Worm (Caenorhabditis elegans) whole organism, L4 larva: ENCODE measurements around the gene T22E5.6.

Source experiments
- F26F4.8 ChIP-seq: fragments of 200-800 bp; sonication (Bioruptor generic); conservative IDR thresholded peaks from 2 replicates; pipeline ENCODE4 v1.3.6; 2022; ENCODE audit warnings: missing genetic modification characterization, missing compliant biosample characterization
- Y105C5A.15 ChIP-seq: fragments of 200-800 bp; sonication (Bioruptor generic); IDR thresholded peaks from 2 replicates; pipeline ENCODE4 v1.3.6; 2022; ENCODE audit warnings: missing genetic modification characterization, missing compliant biosample characterization
- Y75B8A.6 ChIP-seq: fragments of 200-800 bp; sonication (Bioruptor generic); IDR thresholded peaks from 2 replicates; pipeline ENCODE4 v1.3.6; 2022; ENCODE audit warnings: missing genetic modification reagents, missing genetic modification characterization, missing compliant biosample characterization
- ZK337.2 ChIP-seq: fragments of 200-800 bp; sonication (Bioruptor generic); IDR thresholded peaks from 2 replicates; pipeline ENCODE4 v1.3.6; 2022; ENCODE audit warnings: missing genetic modification reagents, missing genetic modification characterization, missing compliant biosample characterization
- ZK546.5 ChIP-seq, 2 experiments: sonication (generic microtip); optimal IDR thresholded peaks; 2 replicates each; lab custom pipeline; 2017; ENCODE audit warnings: missing biosample characterization in 2 of 2, missing genetic modification characterization in 2 of 2
- aha-1 ChIP-seq: fragments of 150-350 bp; peaks from one replicate; lab custom pipeline; 2014; ENCODE audit warnings: missing biosample characterization, missing genetic modification characterization
- attf-4 ChIP-seq: sonication (generic microtip); optimal IDR thresholded peaks from 3 replicates; lab custom pipeline; 2017; ENCODE audit warnings: missing biosample characterization, missing genetic modification characterization
- ceh-20 ChIP-seq: fragments of 200-800 bp; sonication (Bioruptor generic); IDR thresholded peaks from 2 replicates; pipeline ENCODE4 v1.3.6; 2022; ENCODE audit warnings: missing genetic modification reagents, missing genetic modification characterization, missing compliant biosample characterization
- daf-12 ChIP-seq: fragments of 150-350 bp; optimal IDR thresholded peaks from 2 replicates; lab custom pipeline; 2014; ENCODE audit warnings: missing biosample characterization, missing genetic modification reagents, missing genetic modification characterization
- daf-8 ChIP-seq: fragments of 200-800 bp; sonication (Bioruptor generic); IDR thresholded peaks from 2 replicates; pipeline ENCODE4 v1.3.6; 2022; ENCODE audit warnings: missing genetic modification characterization, missing compliant biosample characterization
- duxl-1 ChIP-seq: sonication (generic microtip); optimal IDR thresholded peaks from 2 replicates; lab custom pipeline; 2016; ENCODE audit warnings: mild to moderate bottlenecking, missing genetic modification characterization, moderate library complexity, missing compliant biosample characterization; ENCODE audit not compliant: poor library complexity
- dve-1 ChIP-seq: sonication (generic microtip); optimal IDR thresholded peaks from 2 replicates; lab custom pipeline; 2017; ENCODE audit warnings: antibody characterized with exemption, mild to moderate bottlenecking, missing genetic modification characterization, missing compliant biosample characterization; ENCODE audit not compliant: insufficient read depth
- gei-8 ChIP-seq: fragments of 200-800 bp; sonication (Bioruptor generic); optimal IDR thresholded peaks from 2 replicates; lab custom pipeline; 2018; ENCODE audit warnings: mild to moderate bottlenecking, missing genetic modification characterization, missing compliant biosample characterization
- hlh-30 ChIP-seq: sonication (generic microtip); optimal IDR thresholded peaks from 2 replicates; lab custom pipeline; 2017; ENCODE audit warnings: antibody characterized with exemption, mild to moderate bottlenecking, missing genetic modification characterization, missing compliant biosample characterization; ENCODE audit not compliant: insufficient read depth
- lin-13 ChIP-seq: fragments of 150-350 bp; optimal IDR thresholded peaks from 2 replicates; lab custom pipeline; 2014; ENCODE audit warnings: missing biosample characterization, missing genetic modification reagents, missing genetic modification characterization
- lin-38 ChIP-seq: fragments of 200-800 bp; sonication (Bioruptor generic); IDR thresholded peaks from 2 replicates; pipeline ENCODE4 v1.3.6; 2022; ENCODE audit warnings: missing genetic modification reagents, missing genetic modification characterization, missing compliant biosample characterization
- lin-39 ChIP-seq: fragments of 150-350 bp; optimal IDR thresholded peaks from 2 replicates; lab custom pipeline; 2014; ENCODE audit warnings: missing biosample characterization, missing genetic modification reagents, missing genetic modification characterization
- lir-3 ChIP-seq: sonication (generic microtip); optimal IDR thresholded peaks from 2 replicates; lab custom pipeline; 2016; ENCODE audit warnings: mild to moderate bottlenecking, missing genetic modification characterization, missing compliant biosample characterization
- lsy-2 ChIP-seq, 2 experiments: fragments of 150-350 bp in 1 of 2; sonication (generic microtip) in 1 of 2; optimal IDR thresholded peaks; 2 replicates each; lab custom pipeline; 2014 to 2017; ENCODE audit warnings: missing biosample characterization in 2 of 2, missing genetic modification characterization in 2 of 2
- mxl-2 ChIP-seq: fragments of 200-800 bp; sonication (Bioruptor generic); conservative IDR thresholded peaks from 2 replicates; pipeline ENCODE4 v1.3.6; 2022; ENCODE audit warnings: missing genetic modification reagents, missing genetic modification characterization, missing compliant biosample characterization
- mxl-3 ChIP-seq: fragments of 200-800 bp; sonication (Bioruptor generic); optimal IDR thresholded peaks from 2 replicates; lab custom pipeline; 2018; ENCODE audit warnings: mild to moderate bottlenecking, missing genetic modification characterization, missing compliant biosample characterization
- nhr-10 ChIP-seq: fragments of 150-350 bp; optimal IDR thresholded peaks from 2 replicates; lab custom pipeline; 2014; ENCODE audit warnings: missing biosample characterization, missing genetic modification characterization
- nhr-11 ChIP-seq: fragments of 150-350 bp; optimal IDR thresholded peaks from 2 replicates; lab custom pipeline; 2014; ENCODE audit warnings: missing biosample characterization, missing genetic modification characterization
- nhr-6 ChIP-seq: fragments of 150-350 bp; optimal IDR thresholded peaks from 2 replicates; lab custom pipeline; 2014; ENCODE audit warnings: missing biosample characterization, missing genetic modification characterization
- saeg-2 ChIP-seq: fragments of 200-800 bp; sonication (Bioruptor generic); IDR thresholded peaks from 2 replicates; pipeline ENCODE4 v1.3.6; 2022; ENCODE audit warnings: missing genetic modification reagents, missing genetic modification characterization, missing compliant biosample characterization
- skn-1 ChIP-seq: fragments of 150-350 bp; optimal IDR thresholded peaks from 2 replicates; lab custom pipeline; 2014; ENCODE audit warnings: missing biosample characterization, missing genetic modification characterization
- snpc-4 ChIP-seq: fragments of 150-350 bp; optimal IDR thresholded peaks from 2 replicates; lab custom pipeline; 2014; ENCODE audit warnings: missing biosample characterization, missing genetic modification characterization
- spr-1 ChIP-seq: sonication (generic microtip); optimal IDR thresholded peaks from 2 replicates; lab custom pipeline; 2016; ENCODE audit warnings: mild to moderate bottlenecking, missing genetic modification characterization, missing compliant biosample characterization
- spr-3 ChIP-seq: fragments of 200-800 bp; sonication (Bioruptor generic); optimal IDR thresholded peaks from 2 replicates; lab custom pipeline; 2018; ENCODE audit warnings: mild to moderate bottlenecking, missing genetic modification characterization, missing compliant biosample characterization
- tag-97 ChIP-seq: fragments of 200-800 bp; sonication (Bioruptor generic); IDR thresholded peaks from 2 replicates; pipeline ENCODE4 v1.3.6; 2022; ENCODE audit warnings: missing genetic modification characterization, missing compliant biosample characterization
- unc-62 ChIP-seq, 3 experiments: fragments of 150-350 bp in 1 of 3; sonication (generic microtip); optimal IDR thresholded peaks in 2 of 3; peaks in 1 of 3; 1 replicate in 1 of 3; 2 replicates in 2 of 3; lab custom pipeline; 2014 to 2017; ENCODE audit warnings: missing biosample characterization in 3 of 3, missing genetic modification characterization in 3 of 3, missing genetic modification reagents in 3 of 3, missing genotype in 1 of 3
- vab-7 ChIP-seq: fragments of 200-800 bp; sonication (Bioruptor generic); IDR thresholded peaks from 2 replicates; pipeline ENCODE4 v1.3.6; 2022; ENCODE audit warnings: missing genetic modification reagents, missing genetic modification characterization, missing compliant biosample characterization
- zfp-2 ChIP-seq: sonication (generic microtip); optimal IDR thresholded peaks from 2 replicates; lab custom pipeline; 2016; ENCODE audit warnings: mild to moderate bottlenecking, missing genetic modification characterization, missing compliant biosample characterization
- zip-11 ChIP-seq: fragments of 200-800 bp; sonication (Bioruptor generic); IDR thresholded peaks from 2 replicates; pipeline ENCODE4 v1.3.6; 2022; ENCODE audit warnings: missing genetic modification characterization, missing compliant biosample characterization
- zip-2 ChIP-seq: fragments of 150-350 bp; optimal IDR thresholded peaks from 2 replicates; lab custom pipeline; 2014; ENCODE audit warnings: missing biosample characterization, missing genetic modification characterization

T22E5.6 gene

DNA sequence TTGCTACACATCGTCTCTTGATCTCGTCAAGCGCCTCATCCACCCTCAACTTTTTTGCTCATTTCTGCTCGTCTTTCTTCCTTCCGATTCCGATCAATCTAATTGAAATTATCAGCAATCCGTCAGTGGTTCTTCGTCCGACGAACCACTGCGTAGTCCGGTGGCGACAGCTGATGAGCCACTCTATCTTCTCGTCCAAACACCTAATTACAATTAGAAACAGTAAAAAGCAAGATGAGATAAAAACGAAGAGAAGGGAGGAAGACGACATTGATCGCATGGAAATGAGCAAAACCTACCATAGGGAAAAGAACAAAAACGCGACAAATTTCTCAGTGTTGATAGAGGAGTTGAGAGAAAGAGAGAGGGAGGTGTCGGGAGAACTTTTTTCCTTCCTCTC is 16.8 kb downstream of the T22E5.6 start:
- TF ChIP-seq aha-1 (peak; percentile 75), unc-62 (GFP tag; optimal IDR thresholded peaks at IDR 0.05 in 1 of 2; lab: Kevin White, UChicago) (peak in 1 of 2 experiments; percentile 3), unc-62 (tag; optimal IDR thresholded peaks at IDR 0.05; lab: Kevin White, UChicago) (no peak), daf-12 (tag; lab: Kevin White, UChicago) (no peak), snpc-4 (tag; lab: Kevin White, UChicago) (no peak), nhr-11 (tag; lab: Kevin White, UChicago) (peak; percentile 27)
- TF ChIP-seq, all 104 proteins: peak for 3

- TF ChIP-seq lir-3 (tag; lab: Kevin White, UChicago) (no peak), duxl-1 (tag; lab: Kevin White, UChicago) (no peak), zip-2 (no peak), spr-1 (tag; lab: Kevin White, UChicago) (no peak), daf-8 (GFP tag; lab: Robert Waterston, UW) (no peak), mxl-2 (GFP tag; lab: Robert Waterston, UW) (no peak), gei-8 (no peak), ZK546.5 (tag; optimal IDR thresholded peaks at IDR 0.05; lab: Kevin White, UChicago) (no peak), mxl-3 (GFP tag; lab: Kevin White, UChicago) (no peak), zfp-2 (tag; lab: Kevin White, UChicago) (no peak), tag-97 (no peak), dve-1 (tag; lab: Kevin White, UChicago) (no peak), lin-38 (no peak), lin-13 (GFP tag; lab: Kevin White, UChicago) (no peak), ZK337.2 (GFP tag; lab: Robert Waterston, UW) (no peak)
Observed at ce11 chrX:6391491-6391890, 24.7 kb downstream of the T22E5.6 start, which contains the start of gene igcm-2. igcm-2 (minus strand) TSS chrX:6391591.

DNA sequence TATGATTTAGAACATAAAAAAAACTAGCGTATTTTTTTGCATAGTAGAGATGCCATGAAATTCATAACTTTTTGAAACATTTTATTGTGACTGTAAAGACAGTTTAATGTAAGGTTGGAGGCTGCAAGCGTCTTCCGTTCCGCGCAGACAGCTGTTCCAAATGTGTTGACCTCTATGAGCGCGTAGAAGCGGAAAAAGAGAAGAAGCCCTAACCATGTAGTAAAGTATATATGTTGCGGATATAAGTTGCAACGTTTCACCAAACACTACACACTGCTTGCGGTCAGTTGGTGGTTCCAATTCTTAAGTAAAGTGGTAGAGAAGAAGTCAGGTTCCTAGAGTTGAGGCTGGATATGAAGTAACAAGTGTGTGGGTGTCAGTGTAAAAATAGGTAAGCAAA is 27.6 kb downstream of the T22E5.6 start:
- no peak for TF ChIP-seq ceh-20 (GFP tag; lab: Robert Waterston, UW)
- no peak for TF ChIP-seq skn-1 (tag; lab: Kevin White, UChicago)
- TF ChIP-seq lin-39 (tag; lab: Kevin White, UChicago), result no peak
- no peak for TF ChIP-seq hlh-30 (tag; lab: Kevin White, UChicago)
- no peak for TF ChIP-seq Y105C5A.15
- no peak for TF ChIP-seq zip-11

- no peak for TF ChIP-seq vab-7 (GFP tag; lab: Robert Waterston, UW)
- TF ChIP-seq nhr-6 (tag; lab: Kevin White, UChicago), result no peak
- peak in 1 of 2 experiments; percentile 18 for TF ChIP-seq unc-62 (GFP tag; optimal IDR thresholded peaks at IDR 0.05 in 1 of 2; lab: Kevin White, UChicago)
- TF ChIP-seq unc-62 (tag; optimal IDR thresholded peaks at IDR 0.05; lab: Kevin White, UChicago), result no peak
- no peak for TF ChIP-seq lsy-2 (tag; optimal IDR thresholded peaks at IDR 0.05; lab: Kevin White, UChicago)
- no peak for TF ChIP-seq saeg-2
- no peak for TF ChIP-seq mxl-2 (GFP tag; lab: Robert Waterston, UW)
- TF ChIP-seq daf-8 (GFP tag; lab: Robert Waterston, UW), result no peak
- TF ChIP-seq aha-1, result peak; percentile 70
Observed at ce11 chrX:6385185-6385584, 31.0 kb downstream of the T22E5.6 start, which contains the start of gene igdb-3. igdb-3 (plus strand) TSS chrX:6385485.

DNA sequence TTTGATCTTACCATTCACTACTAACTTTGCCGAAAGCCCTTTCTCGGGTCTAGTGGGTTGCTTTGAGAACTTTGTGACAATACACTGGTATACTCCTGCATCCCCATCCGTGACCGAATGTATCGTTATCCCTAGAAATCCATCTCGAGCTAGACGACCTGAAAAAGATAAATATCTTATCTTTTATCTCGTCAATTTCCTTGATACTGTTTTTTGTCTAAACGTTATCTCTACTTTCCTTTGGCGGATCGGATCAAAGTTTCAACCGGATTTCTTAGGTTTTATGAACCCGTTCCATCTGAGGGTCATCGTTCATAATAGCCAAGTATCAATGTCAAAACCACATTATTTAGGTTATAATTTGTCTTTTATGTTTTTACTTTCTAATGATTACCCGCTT is 31.7 kb downstream of the T22E5.6 start:
- TF ChIP-seq aha-1 (peak; percentile 12), spr-3 (no peak), snpc-4 (tag; lab: Kevin White, UChicago) (no peak)

DNA sequence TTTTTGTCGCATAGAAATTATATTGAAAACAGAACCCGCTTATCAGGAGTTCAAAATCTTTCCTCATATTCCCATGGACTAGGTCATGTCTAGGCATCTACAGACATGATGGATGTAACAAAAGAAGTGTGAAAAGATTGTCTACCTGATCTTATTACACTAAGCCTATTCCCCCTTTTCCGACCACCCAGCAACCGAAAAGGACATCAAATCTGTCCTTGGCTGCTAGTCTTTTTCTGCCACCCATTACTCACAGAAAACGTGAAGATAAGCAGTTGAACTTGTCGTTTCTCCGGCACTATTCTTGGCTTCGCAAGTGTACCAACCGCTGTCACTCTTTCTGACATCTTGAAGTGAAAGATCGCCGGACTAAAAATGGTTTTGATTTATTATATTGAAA is 33.3 kb downstream of the T22E5.6 start:
- TF ChIP-seq attf-4 (tag; lab: Kevin White, UChicago), result no peak
- TF ChIP-seq unc-62 (GFP tag; optimal IDR thresholded peaks at IDR 0.05 in 1 of 2; lab: Kevin White, UChicago), result peak in 1 of 2 experiments; percentile 74
- TF ChIP-seq unc-62 (tag; optimal IDR thresholded peaks at IDR 0.05; lab: Kevin White, UChicago), result no peak
- TF ChIP-seq nhr-10 (tag; lab: Kevin White, UChicago), result no peak
- no peak for TF ChIP-seq Y75B8A.6 (GFP tag; lab: Robert Waterston, UW)
- TF ChIP-seq F26F4.8 (GFP tag; lab: Robert Waterston, UW), result no peak
